Fruit fly (Drosophila melanogaster): ENCODE results near the gene Tango14.

Tango14 gene

dm6 chr2L:1199166-1199565 lies 40.7 kb downstream of the Tango14 start, which contains the start of the genes CG5139 and CG43348:
CG5139 (minus strand) TSS chr2L:1199266.
CG43348 (plus strand) TSS chr2L:1199412.
- peak; percentile 15 for TF ChIP-seq sug (tag; optimal IDR thresholded peaks at IDR 0.05)
- no peak for TF ChIP-seq CG33213 (GFP tag; optimal IDR thresholded peaks at IDR 0.05)
- TF ChIP-seq Hr39 (optimal IDR thresholded peaks at IDR 0.05): peak; percentile 35
- no peak for TF ChIP-seq CG17186 (GFP tag; optimal IDR thresholded peaks at IDR 0.05)
- TF ChIP-seq CG11696 (GFP tag; IDR thresholded peaks at IDR 0.05): no peak
- TF ChIP-seq CG17359 (tag; optimal IDR thresholded peaks at IDR 0.05): no peak
- no peak for TF ChIP-seq jigr1 (GFP tag; IDR thresholded peaks at IDR 0.05)

DNA sequence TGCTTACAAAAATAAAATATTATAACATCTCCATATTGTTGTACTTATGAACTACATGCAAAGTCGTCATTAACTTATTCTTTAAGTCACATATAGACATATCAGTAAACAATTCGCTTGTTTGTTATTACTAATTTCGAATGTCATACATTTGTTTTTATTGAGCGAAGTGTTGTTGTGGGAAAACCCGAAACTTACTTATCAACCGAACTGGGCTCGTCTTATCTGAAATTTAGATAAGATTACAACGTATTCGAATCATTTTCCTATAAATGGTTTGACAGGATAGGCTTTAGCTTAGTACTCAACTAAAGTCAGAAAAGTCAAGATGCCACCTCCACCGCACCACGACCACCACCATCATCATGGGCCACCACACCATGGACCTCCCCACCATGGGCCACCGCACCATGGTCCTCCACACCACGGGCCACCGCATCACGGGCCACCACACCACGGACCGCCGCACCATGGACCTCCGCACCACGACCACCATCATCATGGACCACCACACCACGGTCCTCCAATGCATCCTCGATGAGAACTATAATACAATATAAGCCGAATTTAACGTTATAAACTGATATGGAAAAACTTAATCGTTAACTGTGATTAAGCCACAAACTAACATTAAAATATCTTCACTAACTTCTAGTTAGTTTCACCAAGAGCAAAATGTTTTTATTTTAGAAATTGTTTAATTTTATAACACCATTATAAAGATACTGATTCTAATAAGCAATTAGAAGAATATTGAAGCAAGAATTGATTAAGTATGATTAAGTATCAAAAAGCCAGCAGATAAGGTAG lies 41.7 kb downstream of the Tango14 start, which contains the start of the genes CG43349 and CG5011:
TSS of gene CG43349 (plus strand) at position 294 of the 810 bp plus-strand sequence.
TSS of gene CG5011 (plus strand) at position 760 of the 810 bp plus-strand sequence.
- TF ChIP-seq slbo (GFP tag; IDR thresholded peaks at IDR 0.05): 0 out of 2 replicates have a peak, but pooled peaks have one; percentile 19
- TF ChIP-seq lab (GFP tag; optimal IDR thresholded peaks at IDR 0.05): peak; percentile 27
- peak; percentile 26 for TF ChIP-seq mirr (GFP tag; optimal IDR thresholded peaks at IDR 0.05)
- no peak for TF ChIP-seq Hr3 (GFP tag; optimal IDR thresholded peaks at IDR 0.05)
- peak; percentile 42 for TF ChIP-seq Ets65A (GFP tag)
- no peak for TF ChIP-seq CG11696 (GFP tag; IDR thresholded peaks at IDR 0.05)
- TF ChIP-seq Dbx (GFP tag; IDR thresholded peaks at IDR 0.05): peak; percentile 6; the same call in 1 of the 3 replicates
- peak; percentile 54 for TF ChIP-seq exex (tag; optimal IDR thresholded peaks at IDR 0.05)
- TF ChIP-seq kni (GFP tag; optimal IDR thresholded peaks at IDR 0.05): no peak
- TF ChIP-seq CG32532 (GFP tag; IDR thresholded peaks at IDR 0.05): peak; percentile 17; the same call in 1 of the 2 replicates
- no peak for TF ChIP-seq CG1647 (GFP tag; optimal IDR thresholded peaks at IDR 0.05)
- peak; percentile 43; the same call in 1 of the 2 replicates for TF ChIP-seq GATAe (GFP tag; conservative IDR thresholded peaks at IDR 0.05)
- peak; percentile 57 for TF ChIP-seq Med (GFP tag)
- TF ChIP-seq nmo (GFP tag; optimal IDR thresholded peaks at IDR 0.05): no peak
- TF ChIP-seq pnt (GFP tag; optimal IDR thresholded peaks at IDR 0.05): no peak

DNA sequence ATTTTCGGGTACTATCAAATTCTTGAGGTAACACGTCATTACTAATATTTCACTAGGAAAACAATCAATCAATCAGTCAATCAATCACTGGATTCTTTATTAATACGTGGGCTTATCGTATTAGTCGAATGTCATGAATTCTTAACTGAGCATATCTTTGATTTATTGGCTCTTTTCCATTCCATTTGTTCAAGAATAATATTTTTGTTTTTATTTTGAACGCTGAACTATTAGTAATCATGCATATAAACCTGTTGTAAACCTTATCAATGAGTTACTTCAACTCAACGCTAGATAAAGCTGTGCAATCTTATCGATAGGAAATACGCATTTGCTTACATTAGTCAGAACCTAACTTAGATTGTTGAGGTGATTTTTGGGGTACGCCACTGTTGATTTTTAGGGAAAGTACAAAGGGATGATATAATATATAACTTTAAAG lies 43.0 kb downstream of the Tango14 start:
- TF ChIP-seq grn (GFP tag; optimal IDR thresholded peaks at IDR 0.05) (peak; percentile 79), Chrac-16 (GFP tag; optimal IDR thresholded peaks at IDR 0.05) (no peak), fru (optimal IDR thresholded peaks at IDR 0.05) (no peak), CG10462 (GFP tag; optimal IDR thresholded peaks at IDR 0.05) (no peak), Ptx1 (GFP tag; IDR thresholded peaks at IDR 0.05) (no peak), bsh (GFP tag; optimal IDR thresholded peaks at IDR 0.05) (no peak), tin (GFP tag; optimal IDR thresholded peaks at IDR 0.05) (no peak), Camta (GFP tag; optimal IDR thresholded peaks at IDR 0.05) (no peak), CG1529 (GFP tag; optimal IDR thresholded peaks at IDR 0.05) (no peak), CG12744 (GFP tag; optimal IDR thresholded peaks at IDR 0.05) (no peak), CG2875 (GFP tag; optimal IDR thresholded peaks at IDR 0.05) (no peak), CG8924 (tag; optimal IDR thresholded peaks at IDR 0.05) (no peak), Sry-δ (GFP tag; optimal IDR thresholded peaks at IDR 0.05) (no peak), CG43689 (GFP tag; IDR thresholded peaks at IDR 0.05) (no peak), Eip74EF (GFP tag; optimal IDR thresholded peaks at IDR 0.05) (no peak), Atf-2 (GFP tag; optimal IDR thresholded peaks at IDR 0.05) (no peak), HLH54F (GFP tag; optimal IDR thresholded peaks at IDR 0.05) (no peak), CG17568 (GFP tag; optimal IDR thresholded peaks at IDR 0.05) (no peak), CG6254 (GFP tag; optimal IDR thresholded peaks at IDR 0.05) (no peak), sna (GFP tag; IDR thresholded peaks at IDR 0.05; ENCODE audit: partially characterized antibody) (no peak), Blimp-1 (GFP tag; optimal IDR thresholded peaks at IDR 0.05) (no peak), zen (tag; optimal IDR thresholded peaks at IDR 0.05) (no peak), stc (GFP tag; IDR thresholded peaks at IDR 0.05) (no peak), maf-S (GFP tag; optimal IDR thresholded peaks at IDR 0.05) (no peak), salm (tag; optimal IDR thresholded peaks at IDR 0.05) (peak; percentile 81), dmrt99B (tag; optimal IDR thresholded peaks at IDR 0.05) (no peak), NK7.1 (GFP tag; optimal IDR thresholded peaks at IDR 0.05) (no peak)
